Worm (Caenorhabditis elegans) whole organism, young adult: ENCODE measurements around the gene K11H3.8.

Source experiments
- B0336.3 ChIP-seq: fragments of 200-800 bp; sonication (Bioruptor generic); IDR thresholded peaks from 2 replicates; pipeline ENCODE4 v1.3.6; 2022; ENCODE audit warnings: missing genetic modification characterization, missing compliant biosample characterization
- D2030.7 ChIP-seq: fragments of 200-800 bp; sonication (Bioruptor generic); IDR thresholded peaks from 2 replicates; pipeline ENCODE4 v1.3.6; 2022; ENCODE audit warnings: missing genetic modification reagents, missing genetic modification characterization, missing compliant biosample characterization
- F49E8.2 ChIP-seq: sonication (generic microtip); optimal IDR thresholded peaks from 3 replicates; lab custom pipeline; 2017; ENCODE audit warnings: missing genetic modification characterization, mild to moderate bottlenecking, missing compliant biosample characterization, antibody characterized with exemption, moderate library complexity; ENCODE audit not compliant: insufficient read depth
- F52B5.7 ChIP-seq: sonication (generic microtip); optimal IDR thresholded peaks from 2 replicates; lab custom pipeline; 2016; ENCODE audit warnings: mild to moderate bottlenecking, missing genetic modification characterization, missing compliant biosample characterization
- F57C9.4 ChIP-seq: sonication (generic microtip); optimal IDR thresholded peaks from 2 replicates; lab custom pipeline; 2017; ENCODE audit warnings: mild to moderate bottlenecking, missing genetic modification characterization, missing compliant biosample characterization
- Y53G8AR.9 ChIP-seq: fragments of 200-800 bp; sonication (Bioruptor generic); conservative IDR thresholded peaks from 2 replicates; pipeline ENCODE4 v1.3.6; 2022; ENCODE audit warnings: missing genetic modification reagents, missing genetic modification characterization, missing compliant biosample characterization
- Y56A3A.18 ChIP-seq: fragments of 200-800 bp; sonication (Bioruptor generic); IDR thresholded peaks from 2 replicates; pipeline ENCODE4 v1.3.6; 2022; ENCODE audit warnings: missing genetic modification reagents, missing genetic modification characterization, missing compliant biosample characterization
- Y95B8A.8 ChIP-seq: fragments of 200-800 bp; sonication (Bioruptor generic); IDR thresholded peaks from 2 replicates; pipeline ENCODE4 v1.3.6; 2022; ENCODE audit warnings: missing genetic modification reagents, missing genetic modification characterization, missing compliant biosample characterization
- ama-1 ChIP-seq, 3 experiments: fragments of 150-350 bp in 1 of 3; sonication (generic microtip) in 2 of 3; optimal IDR thresholded peaks; 2 replicates each; lab custom pipeline; 2014 to 2018; ENCODE audit warnings: missing biosample characterization in 2 of 3, missing genetic modification characterization in 2 of 3, missing genetic modification reagents in 2 of 3
- aptf-3 ChIP-seq: fragments of 200-800 bp; sonication (Bioruptor generic); IDR thresholded peaks from 2 replicates; pipeline ENCODE4 v1.3.6; 2022; ENCODE audit warnings: missing genetic modification characterization, missing compliant biosample characterization
- atf-7 ChIP-seq: sonication (generic microtip); optimal IDR thresholded peaks from 2 replicates; lab custom pipeline; 2017; ENCODE audit warnings: mild to moderate bottlenecking, missing genetic modification characterization, missing compliant biosample characterization
- athp-1 ChIP-seq: sonication (generic microtip); optimal IDR thresholded peaks from 2 replicates; lab custom pipeline; 2017; ENCODE audit warnings: mild to moderate bottlenecking, missing genetic modification characterization, missing compliant biosample characterization
- ceh-100 ChIP-seq: fragments of 200-800 bp; sonication (Bioruptor generic); IDR thresholded peaks from 2 replicates; pipeline ENCODE4 v1.3.6; 2022; ENCODE audit warnings: missing genetic modification reagents, missing genetic modification characterization, missing compliant biosample characterization
- ceh-58 ChIP-seq: fragments of 200-800 bp; sonication (Bioruptor generic); IDR thresholded peaks from 2 replicates; pipeline ENCODE4 v1.3.6; 2022; ENCODE audit warnings: missing genetic modification characterization, missing compliant biosample characterization
- ceh-91 ChIP-seq: fragments of 200-800 bp; sonication (Bioruptor generic); IDR thresholded peaks from 2 replicates; pipeline ENCODE4 v1.3.6; 2022; ENCODE audit warnings: missing genetic modification reagents, missing genetic modification characterization, missing compliant biosample characterization
- chd-7 ChIP-seq: sonication (generic microtip); optimal IDR thresholded peaks from 2 replicates; lab custom pipeline; 2016; ENCODE audit warnings: mild to moderate bottlenecking, missing genetic modification characterization, moderate library complexity, missing compliant biosample characterization
- dox-1 ChIP-seq: fragments of 200-800 bp; sonication (Bioruptor generic); IDR thresholded peaks from 2 replicates; pipeline ENCODE4 v1.3.6; 2022; ENCODE audit warnings: missing genetic modification reagents, missing genetic modification characterization, missing compliant biosample characterization
- efl-1 ChIP-seq: fragments of 150-350 bp; optimal IDR thresholded peaks from 2 replicates; lab custom pipeline; 2014; ENCODE audit warnings: missing biosample characterization, missing genetic modification reagents, missing genetic modification characterization
- egrh-3 ChIP-seq: fragments of 200-800 bp; sonication (Bioruptor generic); IDR thresholded peaks from 2 replicates; pipeline ENCODE4 v1.3.6; 2022; ENCODE audit warnings: missing genetic modification reagents, missing genetic modification characterization, missing compliant biosample characterization
- ekl-4 ChIP-seq: fragments of 200-800 bp; sonication (Bioruptor generic); IDR thresholded peaks from 2 replicates; pipeline ENCODE4 v1.3.6; 2022; ENCODE audit warnings: missing genetic modification reagents, missing genetic modification characterization, missing compliant biosample characterization
- gei-17 ChIP-seq: fragments of 200-800 bp; sonication (Bioruptor generic); optimal IDR thresholded peaks from 2 replicates; lab custom pipeline; 2018; ENCODE audit warnings: mild to moderate bottlenecking, missing genetic modification characterization, missing compliant biosample characterization
- him-1 ChIP-seq: sonication (generic microtip); optimal IDR thresholded peaks from 2 replicates; lab custom pipeline; 2016; ENCODE audit warnings: missing genotype, missing genetic modification reagents, missing genetic modification characterization, missing compliant biosample characterization
- hmg-1.2 ChIP-seq: fragments of 200-800 bp; sonication (Bioruptor generic); IDR thresholded peaks from 2 replicates; pipeline ENCODE4 v1.3.6; 2022; ENCODE audit warnings: missing genetic modification reagents, missing genetic modification characterization, missing compliant biosample characterization
- hrde-1 ChIP-seq: sonication (generic microtip); optimal IDR thresholded peaks from 2 replicates; lab custom pipeline; 2016; ENCODE audit warnings: missing genetic modification characterization, mild to moderate bottlenecking, missing compliant biosample characterization, moderate library complexity, missing genotype, missing genetic modification reagents, borderline replicate concordance
- hsf-1 ChIP-seq: fragments of 200-800 bp; sonication (Bioruptor generic); IDR thresholded peaks from 2 replicates; pipeline ENCODE4 v1.3.6; 2022; ENCODE audit warnings: missing genetic modification reagents, missing genetic modification characterization, missing compliant biosample characterization
- lag-1 ChIP-seq: fragments of 200-800 bp; sonication (Bioruptor generic); IDR thresholded peaks from 2 replicates; pipeline ENCODE4 v1.3.6; 2022; ENCODE audit warnings: missing genetic modification reagents, missing genetic modification characterization, missing compliant biosample characterization
- let-607 ChIP-seq, 2 experiments: fragments of 200-800 bp in 1 of 2; sonication (Bioruptor generic) in 1 of 2; sonication (generic microtip) in 1 of 2; optimal IDR thresholded peaks; 2 replicates each; lab custom pipeline; 2016 to 2018; ENCODE audit warnings: mild to moderate bottlenecking in 2 of 2, missing compliant biosample characterization in 2 of 2, missing genetic modification characterization in 2 of 2, moderate library complexity in 2 of 2, missing genotype in 1 of 2
- lin-35 ChIP-seq, 3 experiments: fragments of 150-350 bp in 2 of 3; sonication (generic microtip) in 1 of 3; optimal IDR thresholded peaks; 2 replicates each; lab custom pipeline; 2014 to 2018; ENCODE audit warnings: missing biosample characterization in 3 of 3, missing genetic modification characterization in 3 of 3, missing genetic modification reagents in 3 of 3
- lin-54 ChIP-seq: fragments of 200-800 bp; sonication (Bioruptor generic); optimal IDR thresholded peaks from 2 replicates; lab custom pipeline; 2018; ENCODE audit warnings: mild to moderate bottlenecking, missing genetic modification characterization, missing compliant biosample characterization
- madf-10 ChIP-seq: sonication (generic microtip); optimal IDR thresholded peaks from 2 replicates; lab custom pipeline; 2016; ENCODE audit warnings: mild to moderate bottlenecking, missing genetic modification characterization, missing compliant biosample characterization
- madf-3 ChIP-seq: fragments of 200-800 bp; sonication (Bioruptor generic); IDR thresholded peaks from 2 replicates; pipeline ENCODE4 v1.3.6; 2022; ENCODE audit warnings: missing genetic modification reagents, missing genetic modification characterization, missing compliant biosample characterization
- mcd-1 ChIP-seq: fragments of 200-800 bp; sonication (Bioruptor generic); IDR thresholded peaks from 2 replicates; pipeline ENCODE4 v1.3.6; 2022; ENCODE audit warnings: missing genetic modification reagents, missing genetic modification characterization, missing compliant biosample characterization
- nfyb-1 ChIP-seq: fragments of 200-800 bp; sonication (Bioruptor generic); IDR thresholded peaks from 2 replicates; pipeline ENCODE4 v1.3.6; 2022; ENCODE audit warnings: missing genetic modification reagents, missing genetic modification characterization, missing compliant biosample characterization
- nhr-120 ChIP-seq: fragments of 200-800 bp; sonication (Bioruptor generic); IDR thresholded peaks from 2 replicates; pipeline ENCODE4 v1.3.6; 2022; ENCODE audit warnings: missing genetic modification characterization, missing compliant biosample characterization
- nhr-179 ChIP-seq: sonication (generic microtip); optimal IDR thresholded peaks from 2 replicates; lab custom pipeline; 2016; ENCODE audit warnings: mild to moderate bottlenecking, missing genetic modification characterization, missing compliant biosample characterization
- repo-1 ChIP-seq: sonication (generic microtip); optimal IDR thresholded peaks from 2 replicates; lab custom pipeline; 2017; ENCODE audit warnings: mild to moderate bottlenecking, missing genetic modification characterization, missing compliant biosample characterization
- snpc-1.1 ChIP-seq: sonication (generic microtip); optimal IDR thresholded peaks from 2 replicates; lab custom pipeline; 2017; ENCODE audit warnings: missing genetic modification characterization, mild to moderate bottlenecking, missing compliant biosample characterization, antibody characterized with exemption, moderate library complexity, missing genotype, missing genetic modification reagents; ENCODE audit not compliant: insufficient read depth
- snpc-1.3 ChIP-seq: sonication (generic microtip); optimal IDR thresholded peaks from 2 replicates; lab custom pipeline; 2017; ENCODE audit warnings: missing genetic modification characterization, mild to moderate bottlenecking, missing compliant biosample characterization, antibody characterized with exemption, moderate library complexity, missing genotype, missing genetic modification reagents; ENCODE audit not compliant: insufficient read depth
- snpc-3.4 ChIP-seq: sonication (generic microtip); optimal IDR thresholded peaks from 2 replicates; lab custom pipeline; 2017; ENCODE audit warnings: missing genetic modification characterization, mild to moderate bottlenecking, missing compliant biosample characterization, antibody characterized with exemption, moderate library complexity, missing genotype, missing genetic modification reagents
- tbp1 ChIP-seq: fragments of 200-800 bp; sonication (Bioruptor generic); optimal IDR thresholded peaks from 2 replicates; lab custom pipeline; 2018; ENCODE audit warnings: mild to moderate bottlenecking, missing genetic modification characterization, missing compliant biosample characterization
- tlf-1 ChIP-seq: fragments of 200-800 bp; sonication (Bioruptor generic); optimal IDR thresholded peaks from 2 replicates; lab custom pipeline; 2018; ENCODE audit warnings: mild to moderate bottlenecking, missing genetic modification characterization, missing compliant biosample characterization
- zfh-2 ChIP-seq: fragments of 200-800 bp; sonication (Bioruptor generic); conservative IDR thresholded peaks from 2 replicates; pipeline ENCODE4 v1.3.6; 2022; ENCODE audit warnings: missing genetic modification reagents, missing genetic modification characterization, missing compliant biosample characterization
- ztf-25 ChIP-seq: fragments of 200-800 bp; sonication (Bioruptor generic); IDR thresholded peaks from 2 replicates; pipeline ENCODE4 v1.3.6; 2022; ENCODE audit warnings: missing genetic modification reagents, missing genetic modification characterization, missing compliant biosample characterization
- ztf-26 ChIP-seq: sonication (generic microtip); optimal IDR thresholded peaks from 2 replicates; lab custom pipeline; 2017; ENCODE audit warnings: missing genetic modification characterization, missing compliant biosample characterization

Gene K11H3.8

ce11 chrIII:9823748-9824147, 11.2 kb upstream of the K11H3.8 start:
- TF ChIP-seq F57C9.4 (tag; lab: Kevin White, UChicago), result no peak
- TF ChIP-seq snpc-3.4, result no peak
- no peak for TF ChIP-seq Y56A3A.18 (GFP tag; lab: Robert Waterston, UW)
- no peak for TF ChIP-seq nhr-179
- TF ChIP-seq hrde-1, result no peak
- no peak for TF ChIP-seq Y95B8A.8 (GFP tag; lab: Robert Waterston, UW)
- TF ChIP-seq dox-1 (GFP tag; lab: Robert Waterston, UW), result no peak

- TF ChIP-seq tbp1 (GFP tag; lab: Kevin White, UChicago) (peak; percentile 11), ceh-91 (0 out of 2 replicates have a peak, but pooled peaks have one; percentile 36), lag-1 (GFP tag; lab: Robert Waterston, UW) (no peak), repo-1 (tag; lab: Kevin White, UChicago) (peak; percentile 83), zfh-2 (GFP tag; lab: Robert Waterston, UW) (no peak), snpc-1.1 (tag; lab: Kevin White, UChicago) (no peak), nhr-120 (GFP tag; lab: Robert Waterston, UW) (0 out of 2 replicates have a peak, but pooled peaks have one; percentile 34), lin-54 (GFP tag; lab: Kevin White, UChicago) (peak; percentile 29), hsf-1 (peak; percentile 71; the same call in 1 of the 2 replicates), atf-7 (tag; lab: Kevin White, UChicago) (peak; percentile 51), mcd-1 (GFP tag; lab: Robert Waterston, UW) (no peak; the same call in 1 of the 2 replicates), F52B5.7 (tag; lab: Kevin White, UChicago) (no peak), ztf-25 (GFP tag; lab: Robert Waterston, UW) (no peak), ama-1 (optimal IDR thresholded peaks at IDR 0.05; lab: Kevin White, UChicago) (peak; percentile 79), ama-1 (GFP tag; optimal IDR thresholded peaks at IDR 0.05; lab: Kevin White, UChicago) (peak in 1 of 2 experiments; percentile 8), D2030.7 (GFP tag; lab: Robert Waterston, UW) (no peak), madf-3 (peak; percentile 49; the same call in 1 of the 2 replicates), nfyb-1 (GFP tag; lab: Robert Waterston, UW) (0 out of 2 replicates have a peak, but pooled peaks have one; percentile 58), nhr-179 (peak; percentile 32), let-607 (tag; optimal IDR thresholded peaks at IDR 0.05; lab: Kevin White, UChicago) (peak in 1 of 2 experiments; percentile 11), efl-1 (no peak), F49E8.2 (tag; lab: Kevin White, UChicago) (no peak), chd-7 (tag; lab: Kevin White, UChicago) (peak; percentile 64), lin-35 (GFP tag; optimal IDR thresholded peaks at IDR 0.05; lab: Kevin White, UChicago) (peak in 1 of 3 experiments; percentile 47), hmg-1.2 (no peak), athp-1 (tag; lab: Kevin White, UChicago) (peak; percentile 56), Y53G8AR.9 (GFP tag; lab: Robert Waterston, UW) (peak; percentile 90; the same call in 1 of the 2 replicates), ztf-26 (peak; percentile 46), B0336.3 (GFP tag; lab: Robert Waterston, UW) (peak; percentile 56; the same call in 1 of the 2 replicates), Y95B8A.8 (GFP tag; lab: Robert Waterston, UW) (peak; percentile 52; the same call in 1 of the 2 replicates), Y56A3A.18 (GFP tag; lab: Robert Waterston, UW) (peak; percentile 57; the same call in 1 of the 2 replicates), tlf-1 (GFP tag; lab: Kevin White, UChicago) (peak; percentile 82), madf-10 (tag; lab: Kevin White, UChicago) (peak; percentile 27), snpc-1.3 (no peak), ceh-100 (GFP tag; lab: Robert Waterston, UW) (0 out of 2 replicates have a peak, but pooled peaks have one; percentile 35), gei-17 (peak; percentile 17), egrh-3 (GFP tag; lab: Robert Waterston, UW) (no peak), ekl-4 (GFP tag; lab: Robert Waterston, UW) (peak; percentile 35), him-1 (tag; lab: Kevin White, UChicago) (peak; percentile 9), aptf-3 (GFP tag; lab: Robert Waterston, UW) (no peak), ceh-58 (GFP tag; lab: Robert Waterston, UW) (no peak)
Measured at ce11 chrIII:9824330-9824934, 10.6 kb upstream of the K11H3.8 start, which contains the start of gene lin-52. lin-52 (minus strand) TSS chrIII:9824750.
